Worm (Caenorhabditis elegans) whole organism, mixed stage, embryonic: ENCODE results near the gene Y45F10C.4.

Experiments used
- blmp-1 ChIP-seq: fragments of 150-350 bp; optimal IDR thresholded peaks from 2 replicates; lab custom pipeline; 2014; ENCODE audit warnings: missing biosample characterization, missing genetic modification characterization
- ceh-39 ChIP-seq: fragments of 150-350 bp; optimal IDR thresholded peaks from 2 replicates; lab custom pipeline; 2014; ENCODE audit warnings: missing biosample characterization, missing genetic modification characterization
- ceh-43 ChIP-seq: fragments of 200-800 bp; sonication (Bioruptor generic); optimal IDR thresholded peaks from 2 replicates; lab custom pipeline; 2018; ENCODE audit warnings: mild to moderate bottlenecking, missing genetic modification characterization, moderate library complexity, missing compliant biosample characterization
- ces-1 ChIP-seq: fragments of 150-350 bp; optimal IDR thresholded peaks from 2 replicates; lab custom pipeline; 2014; ENCODE audit warnings: missing biosample characterization, missing genetic modification reagents, missing genetic modification characterization
- hlh-1 ChIP-seq: fragments of 150-350 bp; optimal IDR thresholded peaks from 2 replicates; lab custom pipeline; 2014; ENCODE audit warnings: missing biosample characterization, missing genetic modification reagents, missing genetic modification characterization
- lin-13 ChIP-seq: fragments of 150-350 bp; optimal IDR thresholded peaks from 2 replicates; lab custom pipeline; 2014; ENCODE audit warnings: missing biosample characterization, missing genetic modification characterization
- nhr-12 ChIP-seq: fragments of 150-350 bp; optimal IDR thresholded peaks from 2 replicates; lab custom pipeline; 2014; ENCODE audit warnings: missing biosample characterization, missing genetic modification characterization
- nhr-2 ChIP-seq: fragments of 150-350 bp; optimal IDR thresholded peaks from 2 replicates; lab custom pipeline; 2014; ENCODE audit warnings: missing biosample characterization, missing genetic modification characterization
- nhr-237 ChIP-seq: fragments of 150-350 bp; optimal IDR thresholded peaks from 2 replicates; lab custom pipeline; 2014; ENCODE audit warnings: missing biosample characterization, missing genetic modification characterization
- pha-4 ChIP-seq: fragments of 150-350 bp; optimal IDR thresholded peaks from 2 replicates; lab custom pipeline; 2018; ENCODE audit warnings: missing biosample characterization, missing genetic modification reagents, missing genetic modification characterization
- snpc-4 ChIP-seq: fragments of 150-350 bp; optimal IDR thresholded peaks from 2 replicates; lab custom pipeline; 2014; ENCODE audit warnings: missing biosample characterization, missing genetic modification characterization
- unc-62 ChIP-seq: fragments of 150-350 bp; optimal IDR thresholded peaks from 2 replicates; lab custom pipeline; 2014; ENCODE audit warnings: missing biosample characterization, missing genetic modification reagents, missing genetic modification characterization
- zip-8 ChIP-seq: fragments of 150-350 bp; optimal IDR thresholded peaks from 2 replicates; lab custom pipeline; 2014; ENCODE audit warnings: missing biosample characterization, missing genetic modification characterization
- ztf-11 ChIP-seq: fragments of 150-350 bp; optimal IDR thresholded peaks from 2 replicates; lab custom pipeline; 2014; ENCODE audit warnings: missing biosample characterization, missing genetic modification characterization

DNA sequence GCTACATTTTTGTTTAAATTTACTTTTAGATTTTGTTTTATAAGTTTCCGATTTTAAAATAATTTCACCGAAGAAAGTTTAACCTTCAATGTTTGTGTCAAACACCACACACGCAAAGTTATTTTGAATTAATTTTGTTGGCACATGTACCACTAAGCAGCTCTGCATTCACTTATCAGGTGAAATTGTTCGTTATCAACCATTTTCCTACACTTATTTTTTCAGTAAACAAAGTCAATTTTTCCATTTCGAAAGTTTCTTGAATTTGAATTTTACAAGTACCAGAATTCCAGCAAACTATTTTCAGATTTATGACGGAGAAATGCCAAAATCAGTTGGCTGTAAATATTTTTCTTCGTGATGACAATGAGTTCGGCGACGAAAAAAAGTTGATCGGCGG, 44.8 kb downstream of the Y45F10C.4 start, which contains the start of gene C08F11.3:
- TF ChIP-seq unc-62 (no peak), blmp-1 (tag; lab: Kevin White, UChicago) (no peak), hlh-1 (no peak), pha-4 (tag; lab: Kevin White, UChicago) (no peak), zip-8 (tag; lab: Kevin White, UChicago) (no peak), ceh-39 (tag; lab: Kevin White, UChicago) (no peak), nhr-237 (no peak), nhr-12 (no peak), ztf-11 (tag; lab: Kevin White, UChicago) (no peak), nhr-2 (tag; lab: Kevin White, UChicago) (no peak), ceh-43 (no peak), lin-13 (tag; lab: Kevin White, UChicago) (no peak), ces-1 (GFP tag; lab: Kevin White, UChicago) (no peak), snpc-4 (tag; lab: Kevin White, UChicago) (no peak)
